Fruit fly (Drosophila melanogaster) whole organism, embryonic: ENCODE data around the gene CG42676.

ENCODE experiments used
- CG11247 ChIP-seq: fragments of 200-800 bp; sonication (Bioruptor generic); IDR thresholded peaks from 2 replicates; pipeline ENCODE4 v1.3.6; 2022; ENCODE audit warnings: missing biosample characterization, missing genetic modification characterization
- CG11456 ChIP-seq: fragments of 200-800 bp; sonication (Bioruptor generic); IDR thresholded peaks from 3 replicates; pipeline ENCODE4 v1.3.6; 2022; ENCODE audit warnings: missing biosample characterization, missing genetic modification characterization
- CG12071 ChIP-seq: fragments of 200-800 bp; sonication (Bioruptor generic); optimal IDR thresholded peaks from 3 replicates; lab custom pipeline; 2018; ENCODE audit warnings: missing biosample characterization, mild to moderate bottlenecking, missing genetic modification characterization
- CG14860 ChIP-seq: fragments of 200-800 bp; sonication (Bioruptor generic); IDR thresholded peaks from 3 replicates; pipeline ENCODE4 v1.3.6; 2022; ENCODE audit warnings: missing biosample characterization, missing genetic modification characterization; ENCODE audit not compliant: partially characterized antibody
- CG1647 ChIP-seq: fragments of 200-800 bp; sonication (Bioruptor generic); optimal IDR thresholded peaks from 3 replicates; lab custom pipeline; 2016; ENCODE audit warnings: missing biosample characterization, missing genetic modification characterization
- CG4404 ChIP-seq: fragments of 200-800 bp; sonication (Bioruptor generic); IDR thresholded peaks from 2 replicates; pipeline ENCODE4 v1.3.6; 2022; ENCODE audit warnings: missing biosample characterization, missing genetic modification characterization
- CG6654 ChIP-seq: fragments of 200-800 bp; sonication (Bioruptor generic); optimal IDR thresholded peaks from 2 replicates; lab custom pipeline; 2017; ENCODE audit warnings: missing biosample characterization, mild to moderate bottlenecking, missing genetic modification characterization
- CG8359 ChIP-seq: fragments of 200-800 bp; sonication (Bioruptor generic); optimal IDR thresholded peaks from 2 replicates; lab custom pipeline; 2017; ENCODE audit warnings: missing biosample characterization, mild to moderate bottlenecking, missing genetic modification characterization, borderline replicate concordance
- CG9876 ChIP-seq: fragments of 200-800 bp; sonication (Bioruptor generic); optimal IDR thresholded peaks from 2 replicates; lab custom pipeline; 2016; ENCODE audit warnings: missing biosample characterization, missing genetic modification characterization
- CTCF ChIP-seq: fragments of 200-800 bp; sonication (Bioruptor generic); optimal IDR thresholded peaks from 2 replicates; lab custom pipeline; 2017; ENCODE audit warnings: missing biosample characterization, mild to moderate bottlenecking, missing genetic modification characterization, moderate library complexity
- D ChIP-seq, 2 experiments: fragments of 200-800 bp in 1 of 2; fragments of >200 bp in 1 of 2; sonication (Bioruptor generic) in 1 of 2; optimal IDR thresholded peaks; 2 replicates in 1 of 2; 3 replicates in 1 of 2; lab custom pipeline; 2017; ENCODE audit warnings: mild to moderate bottlenecking in 1 of 2, missing biosample characterization in 1 of 2, missing genetic modification characterization in 1 of 2, missing genetic modification reagents in 1 of 2
- D19A ChIP-seq: fragments of 200-800 bp; optimal IDR thresholded peaks from 3 replicates; lab custom pipeline; 2019; ENCODE audit warnings: missing biosample characterization, mild to moderate bottlenecking, missing genetic modification characterization, moderate library complexity
- Dfd ChIP-seq, 2 experiments: fragments of >200 bp; optimal IDR thresholded peaks; 2 replicates each; lab custom pipeline; 2017; ENCODE audit warnings: missing biosample characterization in 2 of 2, missing genetic modification characterization in 2 of 2
- Drgx ChIP-seq: fragments of 200-800 bp; sonication (Bioruptor generic); IDR thresholded peaks from 2 replicates; pipeline ENCODE4 v1.3.6; 2022; ENCODE audit warnings: missing biosample characterization, missing genetic modification characterization
- Eip74EF ChIP-seq, 2 experiments: fragments of 200-800 bp in 1 of 2; fragments of >200 bp in 1 of 2; sonication (Bioruptor generic) in 1 of 2; optimal IDR thresholded peaks; 2 replicates each; lab custom pipeline; 2017 to 2019; ENCODE audit warnings: missing biosample characterization in 2 of 2, missing genetic modification characterization in 2 of 2, mild to moderate bottlenecking in 1 of 2, moderate library complexity in 1 of 2
- Ets97D ChIP-seq: fragments of 200-800 bp; sonication (Bioruptor generic); optimal IDR thresholded peaks from 3 replicates; lab custom pipeline; 2016; ENCODE audit warnings: missing biosample characterization, missing genetic modification characterization
- Fer2 ChIP-seq: fragments of 200-800 bp; sonication (Bioruptor generic); optimal IDR thresholded peaks from 2 replicates; lab custom pipeline; 2018; ENCODE audit warnings: missing biosample characterization, mild to moderate bottlenecking, missing genetic modification characterization, moderate library complexity
- Hr78 ChIP-seq, 2 experiments: fragments of 200-800 bp in 1 of 2; fragments of >200 bp in 1 of 2; sonication (Bioruptor generic) in 1 of 2; optimal IDR thresholded peaks; 2 replicates each; lab custom pipeline; 2017 to 2019; ENCODE audit warnings: missing biosample characterization in 2 of 2, missing genetic modification characterization in 2 of 2, mild to moderate bottlenecking in 1 of 2, moderate library complexity in 1 of 2
- Hsf ChIP-seq: fragments of 200-800 bp; sonication (Bioruptor generic); optimal IDR thresholded peaks from 3 replicates; lab custom pipeline; 2016; ENCODE audit warnings: missing biosample characterization, missing genetic modification characterization
- Med ChIP-seq: fragments of 200-800 bp; sonication (Bioruptor generic); peaks from one replicate; lab custom pipeline; 2016; ENCODE audit warnings: missing biosample characterization, missing genetic modification characterization, mild to moderate bottlenecking, inconsistent platforms, moderate library complexity
- Opbp ChIP-seq: fragments of 200-800 bp; sonication (Bioruptor generic); IDR thresholded peaks from 3 replicates; pipeline ENCODE4 v1.3.6; 2022; ENCODE audit warnings: missing biosample characterization, missing genetic modification characterization; ENCODE audit not compliant: partially characterized antibody
- Pdp1 ChIP-seq, 2 experiments: fragments of 200-800 bp; sonication (Bioruptor generic); optimal IDR thresholded peaks; 3 replicates each; lab custom pipeline; 2016; ENCODE audit warnings: missing biosample characterization in 2 of 2, missing genetic modification characterization in 2 of 2, mild to moderate bottlenecking in 1 of 2, moderate library complexity in 1 of 2
- Poxn ChIP-seq: fragments of 200-800 bp; sonication (Bioruptor generic); IDR thresholded peaks from 2 replicates; pipeline ENCODE4 v1.3.6; 2022; ENCODE audit warnings: missing biosample characterization, missing genetic modification characterization
- Ptx1 ChIP-seq: fragments of 200-800 bp; sonication (Bioruptor generic); IDR thresholded peaks from 2 replicates; pipeline ENCODE4 v1.3.6; 2022; ENCODE audit warnings: missing biosample characterization, missing genetic modification characterization
- al ChIP-seq: fragments of 200-800 bp; sonication (Bioruptor generic); IDR thresholded peaks from 2 replicates; pipeline ENCODE4 v1.3.6; 2022; ENCODE audit warnings: missing biosample characterization, missing genetic modification characterization
- bsh ChIP-seq, 2 experiments: fragments of 200-800 bp; sonication (Bioruptor generic); optimal IDR thresholded peaks; 2 replicates each; lab custom pipeline; 2017 to 2018; ENCODE audit warnings: mild to moderate bottlenecking in 2 of 2, missing biosample characterization in 2 of 2, missing genetic modification characterization in 2 of 2, moderate library complexity in 1 of 2
- btn ChIP-seq: fragments of 200-800 bp; sonication (Bioruptor generic); optimal IDR thresholded peaks from 2 replicates; lab custom pipeline; 2016; ENCODE audit warnings: missing biosample characterization, missing genetic modification characterization
- chif ChIP-seq, 2 experiments: fragments of 200-800 bp; sonication (Bioruptor generic); optimal IDR thresholded peaks; 3 replicates each; lab custom pipeline; 2016; ENCODE audit warnings: missing biosample characterization in 2 of 2, missing genetic modification characterization in 2 of 2
- chinmo ChIP-seq: fragments of 200-800 bp; sonication (Bioruptor generic); IDR thresholded peaks from 4 replicates; pipeline ENCODE4 v1.3.6; 2022; ENCODE audit warnings: missing biosample characterization, missing genetic modification characterization; ENCODE audit not compliant: partially characterized antibody
- eyg ChIP-seq: fragments of 200-800 bp; sonication (Bioruptor generic); optimal IDR thresholded peaks from 3 replicates; lab custom pipeline; 2016; ENCODE audit warnings: missing biosample characterization, missing genetic modification characterization
- fu2 ChIP-seq: fragments of 200-800 bp; sonication (Bioruptor generic); optimal IDR thresholded peaks from 2 replicates; lab custom pipeline; 2016; ENCODE audit warnings: missing biosample characterization, missing genetic modification characterization
- gfzf ChIP-seq: fragments of 200-800 bp; sonication (Bioruptor generic); optimal IDR thresholded peaks from 2 replicates; lab custom pipeline; 2016; ENCODE audit warnings: missing biosample characterization, mild to moderate bottlenecking, missing genetic modification characterization, moderate library complexity
- nom ChIP-seq: fragments of 200-800 bp; sonication (Bioruptor generic); optimal IDR thresholded peaks from 2 replicates; lab custom pipeline; 2017; ENCODE audit warnings: missing biosample characterization, missing genetic modification characterization, mild to moderate bottlenecking, moderate library complexity, missing genetic modification reagents
- p53 ChIP-seq: fragments of 200-800 bp; sonication (Bioruptor generic); optimal IDR thresholded peaks from 2 replicates; lab custom pipeline; 2016; ENCODE audit warnings: missing biosample characterization, missing genetic modification characterization
- prd ChIP-seq, 3 experiments: fragments of >200 bp in 2 of 3; fragments of 200-800 bp in 1 of 3; sonication (Bioruptor generic) in 1 of 3; optimal IDR thresholded peaks in 2 of 3; IDR thresholded peaks in 1 of 3; 2 replicates in 2 of 3; 3 replicates in 1 of 3; pipeline versions ENCODE4 v1.3.6 to Lab custom; 2017 to 2022; ENCODE audit warnings: missing biosample characterization in 1 of 3, missing genetic modification characterization in 1 of 3
- slbo ChIP-seq: fragments of 200-800 bp; sonication (Bioruptor generic); IDR thresholded peaks from 2 replicates; pipeline ENCODE4 v1.3.6; 2022; ENCODE audit warnings: missing biosample characterization, missing genetic modification characterization
- vvl ChIP-seq: fragments of 200-800 bp; sonication (Bioruptor generic); IDR thresholded peaks from 2 replicates; pipeline ENCODE4 v1.3.6; 2022; ENCODE audit warnings: missing biosample characterization, missing genetic modification characterization

CG42676 gene

DNA sequence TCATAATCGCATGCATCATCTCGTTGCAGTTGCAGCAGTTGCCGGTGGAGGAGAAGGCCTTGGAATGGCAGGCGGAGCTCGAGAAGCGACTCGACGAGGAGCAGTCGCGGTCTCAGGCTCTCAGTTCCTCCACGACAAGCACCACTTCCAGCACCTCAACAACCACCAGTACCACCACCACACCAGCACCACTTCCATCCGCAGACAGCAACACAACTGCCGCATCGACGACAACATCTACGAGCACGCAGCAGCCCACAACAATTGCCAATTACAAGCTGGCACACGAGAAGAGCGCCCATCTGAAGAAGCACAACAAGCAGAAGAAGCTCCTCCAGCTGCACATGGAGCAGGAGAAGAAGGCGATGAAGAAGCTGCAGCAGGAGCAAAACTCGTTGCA, 19.5 kb downstream of the CG42676 start:
- no peak for TF ChIP-seq D (optimal IDR thresholded peaks at IDR 0.05; lab: Kevin White, UChicago)
- no peak for TF ChIP-seq D (GFP tag; optimal IDR thresholded peaks at IDR 0.05; lab: Kevin White, UChicago)
- no peak for TF ChIP-seq Med (GFP tag; lab: Kevin White, UChicago)
- TF ChIP-seq eyg (GFP tag; lab: Kevin White, UChicago) = no peak
- TF ChIP-seq Opbp (GFP tag; lab: Robert Waterston, UW) = no peak
- TF ChIP-seq CG12071 (GFP tag; lab: Kevin White, UChicago) = no peak
- TF ChIP-seq CG4404 = no peak
- peak; percentile 19 for TF ChIP-seq nom

DNA sequence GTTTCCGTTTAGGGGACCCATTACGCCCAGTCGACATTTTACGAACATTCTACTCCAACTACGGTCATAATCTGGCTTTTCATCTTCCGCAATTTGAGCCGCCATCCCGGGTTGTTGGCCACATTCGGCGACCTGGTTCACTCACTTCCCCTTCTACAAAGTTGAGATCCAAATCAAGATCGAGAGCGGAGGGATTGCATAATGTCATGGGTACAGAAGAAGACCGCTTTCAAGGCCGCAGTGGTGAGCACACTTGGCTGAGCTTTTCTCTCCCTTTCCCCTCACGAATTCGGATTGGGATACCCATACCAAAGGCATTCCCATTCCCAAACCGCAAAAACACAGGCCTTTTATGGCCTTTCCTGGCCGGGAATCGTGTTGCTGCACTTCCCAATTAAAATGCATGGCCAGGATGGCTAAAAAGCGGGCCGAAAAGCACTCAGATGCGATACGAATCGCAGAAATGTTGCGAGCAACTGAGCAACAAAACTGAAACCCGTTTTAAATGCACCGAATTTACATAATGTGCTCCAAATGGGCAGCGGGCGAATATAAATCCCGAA, 25.0 kb downstream of the CG42676 start:
- TF ChIP-seq D19A (tag; lab: Kevin White, UChicago) (no peak), CG11456 (GFP tag; lab: Robert Waterston, UW) (0 out of 3 replicates have a peak, but pooled peaks have one; percentile 10)

DNA sequence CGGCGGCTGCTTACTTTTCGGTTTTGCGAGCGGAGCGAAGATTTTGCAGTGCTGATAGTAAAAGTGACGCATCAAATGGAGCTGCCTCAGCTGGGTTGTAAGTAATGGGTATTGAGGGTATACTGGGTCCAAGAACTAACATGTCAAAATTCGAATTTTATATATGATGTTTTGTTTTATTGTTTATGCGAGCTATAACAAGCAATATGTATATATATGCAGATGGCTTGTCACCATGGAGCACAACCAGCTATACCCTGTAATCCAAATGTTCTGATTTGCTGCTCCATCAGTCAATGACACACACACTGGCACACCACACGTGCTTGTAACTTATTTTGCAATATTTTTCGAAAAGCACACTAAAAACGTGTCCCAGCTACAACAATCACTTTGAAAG, 26.6 kb downstream of the CG42676 start:
- TF ChIP-seq Ptx1 (GFP tag; lab: Robert Waterston, UW) (peak; percentile 30; the same call in 1 of the 2 replicates), al (GFP tag; lab: Robert Waterston, UW) (0 out of 2 replicates have a peak, but pooled peaks have one; percentile 18), bsh (GFP tag; optimal IDR thresholded peaks at IDR 0.05; lab: Kevin White, UChicago) (peak in 1 of 2 experiments; percentile 75), Drgx (GFP tag; lab: Robert Waterston, UW) (peak; percentile 82), slbo (GFP tag; lab: Robert Waterston, UW) (peak; percentile 26; the same call in 1 of the 2 replicates), Poxn (GFP tag; lab: Robert Waterston, UW) (0 out of 2 replicates have a peak, but pooled peaks have one; percentile 4), CG8359 (GFP tag; lab: Kevin White, UChicago) (no peak), btn (GFP tag; lab: Kevin White, UChicago) (no peak), chif (GFP tag; optimal IDR thresholded peaks at IDR 0.05; lab: Kevin White, UChicago) (peak in 1 of 2 experiments; percentile 3), prd (optimal IDR thresholded peaks at IDR 0.05; lab: Kevin White, UChicago) (no peak), prd (GFP tag; IDR thresholded peaks at IDR 0.05; lab: Robert Waterston, UW) (0 out of 3 replicates have a peak, but pooled peaks have one; percentile 10), CG11247 (GFP tag; lab: Robert Waterston, UW) (peak; percentile 31; the same call in 1 of the 2 replicates)

DNA sequence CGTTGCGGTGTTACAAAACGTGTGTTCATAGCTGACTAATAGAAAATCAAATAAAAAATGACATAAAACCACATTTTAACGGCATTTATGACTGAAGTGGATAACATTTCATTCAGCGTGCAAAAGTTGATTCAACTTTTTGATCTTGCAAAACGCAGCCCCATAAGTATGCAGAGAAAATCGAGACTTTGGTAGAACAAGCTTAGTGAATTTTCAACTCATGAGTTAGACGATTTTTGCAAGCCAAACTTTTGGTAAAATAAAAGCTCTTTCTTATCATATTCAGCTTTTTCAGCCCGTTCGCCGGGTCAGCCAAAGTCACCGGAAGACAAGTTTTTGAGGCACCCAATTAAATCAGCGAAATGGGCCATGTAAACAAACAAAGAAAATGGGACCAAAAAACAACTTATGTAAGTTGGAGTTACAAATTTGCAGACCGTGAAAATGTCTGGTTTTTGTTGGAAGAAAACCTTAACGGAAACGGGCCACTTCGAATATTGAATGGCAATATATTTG, 28.9 kb downstream of the CG42676 start, which contains the start of gene Cpr62Ba:
Cpr62Ba (minus strand) TSS at position 31 of the 516 bp plus-strand sequence.
- TF ChIP-seq Ets97D (GFP tag; lab: Kevin White, UChicago) (peak; percentile 33), Fer2 (no peak), fu2 (GFP tag; lab: Kevin White, UChicago) (no peak), gfzf (GFP tag; lab: Kevin White, UChicago) (peak; percentile 62), p53 (GFP tag; lab: Kevin White, UChicago) (no peak), chinmo (GFP tag; lab: Robert Waterston, UW) (0 out of 4 replicates have a peak, but pooled peaks have one; percentile 37), Pdp1 (GFP tag; optimal IDR thresholded peaks at IDR 0.05; lab: Kevin White, UChicago) (peak in 1 of 2 experiments; percentile 33), CG9876 (GFP tag; lab: Kevin White, UChicago) (no peak), CTCF (GFP tag; lab: Kevin White, UChicago) (peak; percentile 18), CG6654 (no peak), Hsf (GFP tag; lab: Kevin White, UChicago) (no peak), CG1647 (GFP tag; lab: Kevin White, UChicago) (no peak), Hr78 (GFP tag; optimal IDR thresholded peaks at IDR 0.05; lab: Kevin White, UChicago) (peak in 1 of 2 experiments; percentile 84), Eip74EF (GFP tag; optimal IDR thresholded peaks at IDR 0.05; lab: Kevin White, UChicago) (peak in 1 of 2 experiments; percentile 76), CG14860 (GFP tag; lab: Robert Waterston, UW) (no peak), vvl (GFP tag; lab: Robert Waterston, UW) (peak; percentile 33; the same call in 1 of the 2 replicates), Dfd (GFP tag; optimal IDR thresholded peaks at IDR 0.05; lab: Kevin White, UChicago) (no peak)
- TF ChIP-seq, all 482 proteins: peak for 8
